Worm (Caenorhabditis elegans) whole organism, L1 larva: ENCODE results near the gene let-19.

Source experiments
- C04F5.9 ChIP-seq: sonication (generic microtip); optimal IDR thresholded peaks from 2 replicates; lab custom pipeline; 2016; ENCODE audit warnings: missing genetic modification characterization, missing compliant biosample characterization
- C16A3.4 ChIP-seq: fragments of 150-350 bp; optimal IDR thresholded peaks from 2 replicates; lab custom pipeline; 2014; ENCODE audit warnings: missing biosample characterization, missing genetic modification characterization
- C34B4.2 ChIP-seq: sonication (generic microtip); optimal IDR thresholded peaks from 2 replicates; lab custom pipeline; 2017; ENCODE audit warnings: mild to moderate bottlenecking, missing genetic modification characterization, missing compliant biosample characterization
- Y116A8C.19 ChIP-seq: sonication (generic microtip); optimal IDR thresholded peaks from 2 replicates; lab custom pipeline; 2016; ENCODE audit warnings: missing compliant biosample characterization, missing genetic modification characterization, borderline replicate concordance
- aha-1 ChIP-seq: fragments of 150-350 bp; optimal IDR thresholded peaks from 2 replicates; lab custom pipeline; 2014; ENCODE audit warnings: missing biosample characterization, missing genetic modification characterization
- alr-1 ChIP-seq: fragments of 200-800 bp; sonication (Bioruptor generic); optimal IDR thresholded peaks from 2 replicates; lab custom pipeline; 2018; ENCODE audit warnings: borderline replicate concordance, mild to moderate bottlenecking, missing genetic modification characterization, missing compliant biosample characterization
- aly-2 ChIP-seq: fragments of 150-350 bp; optimal IDR thresholded peaks from 2 replicates; lab custom pipeline; 2014; ENCODE audit warnings: missing biosample characterization, missing genetic modification characterization
- ama-1 ChIP-seq: fragments of 150-350 bp; optimal IDR thresholded peaks from 2 replicates; lab custom pipeline; 2014
- ceh-63 ChIP-seq: fragments of 200-800 bp; sonication (Bioruptor generic); optimal IDR thresholded peaks from 2 replicates; lab custom pipeline; 2018; ENCODE audit warnings: mild to moderate bottlenecking, missing genetic modification characterization, missing compliant biosample characterization
- ceh-8 ChIP-seq: fragments of 200-800 bp; sonication (Bioruptor generic); optimal IDR thresholded peaks from 2 replicates; lab custom pipeline; 2018; ENCODE audit warnings: mild to moderate bottlenecking, missing genetic modification characterization, moderate library complexity, missing compliant biosample characterization
- ces-1 ChIP-seq: fragments of 150-350 bp; optimal IDR thresholded peaks from 2 replicates; lab custom pipeline; 2014; ENCODE audit warnings: missing biosample characterization, missing genetic modification reagents, missing genetic modification characterization
- dpl-1 ChIP-seq, 3 experiments: fragments of 150-350 bp in 2 of 3; sonication (generic microtip) in 1 of 3; optimal IDR thresholded peaks; 2 replicates each; lab custom pipeline; 2014 to 2017; ENCODE audit warnings: missing biosample characterization in 3 of 3, missing genetic modification characterization in 3 of 3, missing genetic modification reagents in 3 of 3
- efl-3 ChIP-seq: fragments of 200-800 bp; sonication (Bioruptor generic); optimal IDR thresholded peaks from 2 replicates; lab custom pipeline; 2018; ENCODE audit warnings: mild to moderate bottlenecking, missing genetic modification characterization, missing compliant biosample characterization
- egl-13 ChIP-seq: sonication (generic microtip); optimal IDR thresholded peaks from 2 replicates; lab custom pipeline; 2016; ENCODE audit warnings: missing genotype, missing genetic modification reagents, missing genetic modification characterization, missing compliant biosample characterization
- egl-27 ChIP-seq, 2 experiments: fragments of 150-350 bp in 1 of 2; sonication (generic microtip); optimal IDR thresholded peaks; 3 replicates each; lab custom pipeline; 2017 to 2018; ENCODE audit warnings: missing biosample characterization in 2 of 2, missing genetic modification characterization in 2 of 2, missing genetic modification reagents in 2 of 2
- elt-2 ChIP-seq: sonication (generic microtip); optimal IDR thresholded peaks from 2 replicates; lab custom pipeline; 2016; ENCODE audit warnings: missing genetic modification characterization, mild to moderate bottlenecking, inconsistent platforms, missing compliant biosample characterization, missing genetic modification reagents
- elt-3 ChIP-seq, 6 experiments: fragments of 150-350 bp in 1 of 6; sonication (generic microtip); optimal IDR thresholded peaks; 2 replicates each; lab custom pipeline; 2017 to 2018; ENCODE audit warnings: missing biosample characterization in 6 of 6, missing genetic modification characterization in 6 of 6, inconsistent platforms in 1 of 6
- fkh-4 ChIP-seq: sonication (generic microtip); optimal IDR thresholded peaks from 2 replicates; lab custom pipeline; 2016; ENCODE audit warnings: missing compliant biosample characterization, missing genetic modification characterization, borderline replicate concordance
- fkh-8 ChIP-seq: sonication (generic microtip); optimal IDR thresholded peaks from 2 replicates; lab custom pipeline; 2016; ENCODE audit warnings: mild to moderate bottlenecking, missing genetic modification characterization, missing compliant biosample characterization
- hlh-17 ChIP-seq: fragments of 200-800 bp; sonication (Bioruptor generic); optimal IDR thresholded peaks from 2 replicates; lab custom pipeline; 2018; ENCODE audit warnings: missing genetic modification characterization, mild to moderate bottlenecking, missing compliant biosample characterization, moderate library complexity, borderline replicate concordance
- hpl-2 ChIP-seq: fragments of 150-350 bp; optimal IDR thresholded peaks from 2 replicates; lab custom pipeline; 2014; ENCODE audit warnings: missing biosample characterization, missing genetic modification reagents, missing genetic modification characterization
- isw-1 ChIP-seq: fragments of 200-800 bp; sonication (Bioruptor generic); IDR thresholded peaks from 2 replicates; pipeline ENCODE4 v1.3.6; 2022; ENCODE audit warnings: missing genetic modification characterization, missing compliant biosample characterization
- lin-13 ChIP-seq: fragments of 150-350 bp; optimal IDR thresholded peaks from 2 replicates; lab custom pipeline; 2014; ENCODE audit warnings: missing biosample characterization, missing genetic modification reagents, missing genetic modification characterization
- lin-14 ChIP-seq: fragments of 200-800 bp; sonication (Bioruptor generic); optimal IDR thresholded peaks from 2 replicates; lab custom pipeline; 2018; ENCODE audit warnings: mild to moderate bottlenecking, missing genetic modification characterization, moderate library complexity, missing compliant biosample characterization
- lin-15B ChIP-seq: fragments of 150-350 bp; sonication (generic microtip); optimal IDR thresholded peaks from 3 replicates; lab custom pipeline; 2014; ENCODE audit warnings: missing biosample characterization, missing genetic modification characterization
- lin-35 ChIP-seq, 2 experiments: fragments of 150-350 bp; optimal IDR thresholded peaks; 2 replicates each; lab custom pipeline; 2014; ENCODE audit warnings: missing biosample characterization in 2 of 2, missing genetic modification characterization in 2 of 2, missing genetic modification reagents in 2 of 2
- lin-39 ChIP-seq: fragments of 150-350 bp; optimal IDR thresholded peaks from 2 replicates; lab custom pipeline; 2014; ENCODE audit warnings: missing biosample characterization, missing genetic modification reagents, missing genetic modification characterization
- lir-3 ChIP-seq: sonication (generic microtip); optimal IDR thresholded peaks from 2 replicates; lab custom pipeline; 2016; ENCODE audit warnings: mild to moderate bottlenecking, missing genetic modification characterization, moderate library complexity, missing compliant biosample characterization; ENCODE audit not compliant: poor library complexity
- lsy-2 ChIP-seq, 2 experiments: fragments of 150-350 bp; optimal IDR thresholded peaks; 2 replicates each; lab custom pipeline; 2014; ENCODE audit warnings: missing biosample characterization in 2 of 2, missing genetic modification characterization in 2 of 2
- mab-9 ChIP-seq: fragments of 200-800 bp; sonication (Bioruptor generic); IDR thresholded peaks from 2 replicates; pipeline ENCODE4 v1.3.6; 2022; ENCODE audit warnings: missing genetic modification reagents, missing genetic modification characterization, missing compliant biosample characterization
- mep-1 ChIP-seq: fragments of 150-350 bp; optimal IDR thresholded peaks from 2 replicates; lab custom pipeline; 2014; ENCODE audit warnings: missing biosample characterization, missing genetic modification characterization
- nhr-12 ChIP-seq: sonication (generic microtip); optimal IDR thresholded peaks from 2 replicates; lab custom pipeline; 2017; ENCODE audit warnings: missing biosample characterization, missing genetic modification characterization
- nhr-19 ChIP-seq: fragments of 200-800 bp; sonication (Bioruptor generic); conservative IDR thresholded peaks from 2 replicates; pipeline ENCODE4 v1.3.6; 2022; ENCODE audit warnings: missing genetic modification characterization, missing compliant biosample characterization
- nhr-237 ChIP-seq: fragments of 150-350 bp; optimal IDR thresholded peaks from 2 replicates; lab custom pipeline; 2014; ENCODE audit warnings: missing biosample characterization, missing genetic modification characterization
- nhr-77 ChIP-seq: fragments of 150-350 bp; optimal IDR thresholded peaks from 2 replicates; lab custom pipeline; 2014; ENCODE audit warnings: missing biosample characterization, missing genetic modification characterization
- nhr-84 ChIP-seq: sonication (generic microtip); optimal IDR thresholded peaks from 2 replicates; lab custom pipeline; 2017; ENCODE audit warnings: missing biosample characterization, missing genetic modification characterization
- nhr-85 ChIP-seq: sonication (generic microtip); peaks from one replicate; lab custom pipeline; 2016; ENCODE audit warnings: missing genetic modification characterization, inconsistent platforms, missing compliant biosample characterization
- nhr-90 ChIP-seq: sonication (generic microtip); optimal IDR thresholded peaks from 2 replicates; lab custom pipeline; 2016; ENCODE audit warnings: mild to moderate bottlenecking, missing genetic modification characterization, missing compliant biosample characterization; ENCODE audit not compliant: poor library complexity
- pag-3 ChIP-seq: sonication (generic microtip); optimal IDR thresholded peaks from 2 replicates; lab custom pipeline; 2017; ENCODE audit warnings: missing genetic modification characterization, mild to moderate bottlenecking, missing compliant biosample characterization, antibody characterized with exemption, borderline replicate concordance; ENCODE audit not compliant: insufficient read depth
- pqm-1 ChIP-seq: sonication (generic microtip); optimal IDR thresholded peaks from 3 replicates; lab custom pipeline; 2017; ENCODE audit warnings: missing biosample characterization, missing genetic modification characterization
- rnt-1 ChIP-seq: sonication (generic microtip); optimal IDR thresholded peaks from 2 replicates; lab custom pipeline; 2016; ENCODE audit warnings: mild to moderate bottlenecking, missing genetic modification characterization, moderate library complexity, missing compliant biosample characterization
- sox-4 ChIP-seq: sonication (generic microtip); optimal IDR thresholded peaks from 2 replicates; lab custom pipeline; 2016; ENCODE audit warnings: missing genetic modification characterization, missing compliant biosample characterization
- sptf-1 ChIP-seq: fragments of 150-350 bp; optimal IDR thresholded peaks from 2 replicates; lab custom pipeline; 2014; ENCODE audit warnings: missing biosample characterization, missing genetic modification characterization
- swsn-7 ChIP-seq: sonication (generic microtip); optimal IDR thresholded peaks from 2 replicates; lab custom pipeline; 2016; ENCODE audit warnings: missing genetic modification characterization, missing compliant biosample characterization
- tlp-1 ChIP-seq: fragments of 150-350 bp; optimal IDR thresholded peaks from 2 replicates; lab custom pipeline; 2014; ENCODE audit warnings: missing biosample characterization, missing genetic modification characterization
- unc-130 ChIP-seq: fragments of 150-350 bp; optimal IDR thresholded peaks from 2 replicates; lab custom pipeline; 2017; ENCODE audit warnings: missing biosample characterization, missing genetic modification characterization, inconsistent platforms
- vab-15 ChIP-seq: sonication (generic microtip); optimal IDR thresholded peaks from 2 replicates; lab custom pipeline; 2017; ENCODE audit warnings: missing genotype, mild to moderate bottlenecking, missing genetic modification characterization, missing compliant biosample characterization
- xbp-1 ChIP-seq: sonication (generic microtip); optimal IDR thresholded peaks from 2 replicates; lab custom pipeline; 2016; ENCODE audit warnings: missing genetic modification characterization, missing compliant biosample characterization
- zag-1 ChIP-seq: fragments of 150-350 bp; optimal IDR thresholded peaks from 2 replicates; lab custom pipeline; 2014; ENCODE audit warnings: missing biosample characterization, missing genetic modification characterization
- zip-4 ChIP-seq: fragments of 200-800 bp; sonication (Bioruptor generic); optimal IDR thresholded peaks from 2 replicates; lab custom pipeline; 2018; ENCODE audit warnings: mild to moderate bottlenecking, missing genetic modification characterization, moderate library complexity, missing compliant biosample characterization
- ztf-4 ChIP-seq: fragments of 150-350 bp; optimal IDR thresholded peaks from 2 replicates; lab custom pipeline; 2014; ENCODE audit warnings: missing biosample characterization, missing genetic modification characterization

Gene let-19

ce11 chrII:8742006-8742847 lies 28.5 kb upstream of the let-19 start (continued):
- TF ChIP-seq nhr-12 = no peak
- no peak for TF ChIP-seq fkh-4 (tag; lab: Kevin White, UChicago)
- no peak for TF ChIP-seq C34B4.2 (tag; lab: Kevin White, UChicago)
- TF ChIP-seq lin-39 (tag; lab: Kevin White, UChicago) = no peak
- TF ChIP-seq nhr-237 (tag; lab: Kevin White, UChicago) = no peak
- TF ChIP-seq mab-9 (GFP tag; lab: Robert Waterston, UW) = 0 out of 2 replicates have a peak, but pooled peaks have one; percentile 49
- TF ChIP-seq C16A3.4 (tag; lab: Kevin White, UChicago) = peak; percentile 55
- TF ChIP-seq lin-13 (GFP tag; lab: Kevin White, UChicago) = peak; percentile 53
- TF ChIP-seq nhr-85 = peak; percentile 100
- TF ChIP-seq ceh-8 = no peak
- TF ChIP-seq fkh-8 (tag; lab: Kevin White, UChicago) = no peak
- TF ChIP-seq lsy-2 (tag; optimal IDR thresholded peaks at IDR 0.05; lab: Kevin White, UChicago) = peak; percentile 51 to 82
- no peak for TF ChIP-seq nhr-84
- peak in 5 of 6 experiments; percentile 29 to 97 (median 64) for TF ChIP-seq elt-3 (tag; optimal IDR thresholded peaks at IDR 0.05; lab: Kevin White, UChicago)
- no peak for TF ChIP-seq aha-1 (tag; lab: Kevin White, UChicago)
- no peak for TF ChIP-seq efl-3
- TF ChIP-seq swsn-7 (tag; lab: Kevin White, UChicago) = peak; percentile 16
- TF ChIP-seq xbp-1 (tag; lab: Kevin White, UChicago) = peak; percentile 58
- no peak for TF ChIP-seq ceh-63
- no peak for TF ChIP-seq ces-1 (GFP tag; lab: Kevin White, UChicago)
- no peak for TF ChIP-seq zip-4 (GFP tag; lab: Kevin White, UChicago)
- no peak for TF ChIP-seq tlp-1 (tag; lab: Kevin White, UChicago)
- peak; percentile 13 for TF ChIP-seq rnt-1
- no peak for TF ChIP-seq elt-2
- no peak for TF ChIP-seq hlh-17
- TF ChIP-seq egl-27 (tag; optimal IDR thresholded peaks at IDR 0.05; lab: Kevin White, UChicago) = no peak
- no peak for TF ChIP-seq C04F5.9
- TF ChIP-seq lin-35 (GFP tag; optimal IDR thresholded peaks at IDR 0.05; lab: Kevin White, UChicago) = peak in 1 of 2 experiments; percentile 81
- peak; percentile 94 for TF ChIP-seq nhr-90 (tag; lab: Kevin White, UChicago)
- TF ChIP-seq alr-1 (tag; lab: Kevin White, UChicago) = no peak
- no peak for TF ChIP-seq hpl-2 (GFP tag; lab: Kevin White, UChicago)
- peak in 2 of 3 experiments; percentile 19 to 31 for TF ChIP-seq dpl-1 (GFP tag; optimal IDR thresholded peaks at IDR 0.05; lab: Kevin White, UChicago)
- TF ChIP-seq ama-1 (lab: Kevin White, UChicago) = no peak
- TF ChIP-seq unc-130 (tag; lab: Kevin White, UChicago) = peak; percentile 81
- no peak for TF ChIP-seq egl-13
- no peak for TF ChIP-seq aly-2 (tag; lab: Kevin White, UChicago)
- peak; percentile 55 for TF ChIP-seq ztf-4 (tag; lab: Kevin White, UChicago)
- no peak for TF ChIP-seq pqm-1 (tag; lab: Kevin White, UChicago)

ce11 chrII:8742972-8743371 lies 27.8 kb upstream of the let-19 start:
- TF ChIP-seq sox-4 (no peak), lin-15B (no peak), pag-3 (tag; lab: Kevin White, UChicago) (no peak), lin-35 (GFP tag; optimal IDR thresholded peaks at IDR 0.05; lab: Kevin White, UChicago) (no peak), pqm-1 (tag; lab: Kevin White, UChicago) (no peak), isw-1 (no peak), vab-15 (tag; lab: Kevin White, UChicago) (no peak), alr-1 (tag; lab: Kevin White, UChicago) (no peak), sptf-1 (tag; lab: Kevin White, UChicago) (no peak), nhr-19 (GFP tag; lab: Robert Waterston, UW) (no peak), mep-1 (no peak), C04F5.9 (no peak), elt-3 (tag; optimal IDR thresholded peaks at IDR 0.05; lab: Kevin White, UChicago) (no peak), zag-1 (tag; lab: Kevin White, UChicago) (no peak), mab-9 (GFP tag; lab: Robert Waterston, UW) (no peak), lin-14 (peak; percentile 57), nhr-77 (tag; lab: Kevin White, UChicago) (no peak), lir-3 (no peak), Y116A8C.19 (tag; lab: Kevin White, UChicago) (no peak)
